Fruit fly (Drosophila melanogaster) whole organism, prepupa: Measurements from ENCODE around the gene NFAT.

ENCODE experiments used
- CG10631 ChIP-seq: fragments of 200-800 bp; sonication (Bioruptor generic); optimal IDR thresholded peaks from 2 replicates; lab custom pipeline; 2016; ENCODE audit warnings: missing biosample characterization, missing genetic modification characterization
- CG10669 ChIP-seq: fragments of 200-800 bp; sonication (Bioruptor generic); optimal IDR thresholded peaks from 3 replicates; lab custom pipeline; 2018; ENCODE audit warnings: missing biosample characterization, mild to moderate bottlenecking, missing genetic modification characterization, moderate library complexity
- CG11294 ChIP-seq: fragments of 200-800 bp; sonication (Bioruptor generic); IDR thresholded peaks from 2 replicates; pipeline ENCODE4 v1.3.6; 2022; ENCODE audit warnings: missing biosample characterization, missing genetic modification characterization
- CG11762 ChIP-seq: fragments of 200-800 bp; sonication (Bioruptor generic); optimal IDR thresholded peaks from 3 replicates; lab custom pipeline; 2016; ENCODE audit warnings: missing biosample characterization, missing genetic modification characterization; ENCODE audit not compliant: insufficient read depth
- CG11902 ChIP-seq: fragments of 200-800 bp; sonication (Bioruptor generic); optimal IDR thresholded peaks from 3 replicates; lab custom pipeline; 2016; ENCODE audit warnings: missing biosample characterization, missing genetic modification characterization
- CG15336 ChIP-seq: fragments of 200-800 bp; sonication (Bioruptor generic); IDR thresholded peaks from 2 replicates; pipeline ENCODE4 v1.3.6; 2022; ENCODE audit warnings: missing biosample characterization, missing genetic modification characterization
- CG1621 ChIP-seq: fragments of 200-800 bp; sonication (Bioruptor generic); optimal IDR thresholded peaks from 3 replicates; lab custom pipeline; 2018; ENCODE audit warnings: missing biosample characterization, mild to moderate bottlenecking, missing genetic modification characterization
- CG16779 ChIP-seq: fragments of 200-800 bp; sonication (Bioruptor generic); optimal IDR thresholded peaks from 3 replicates; lab custom pipeline; 2017; ENCODE audit warnings: missing biosample characterization, mild to moderate bottlenecking, missing genetic modification characterization
- CG3032 ChIP-seq: fragments of 200-800 bp; optimal IDR thresholded peaks from 2 replicates; lab custom pipeline; 2019; ENCODE audit warnings: missing biosample characterization, mild to moderate bottlenecking, missing genetic modification characterization, moderate library complexity
- CG31627 ChIP-seq: fragments of 200-800 bp; sonication (Bioruptor generic); optimal IDR thresholded peaks from 3 replicates; lab custom pipeline; 2016; ENCODE audit warnings: missing biosample characterization, missing genetic modification characterization
- CG32006 ChIP-seq: fragments of 200-800 bp; sonication (Bioruptor generic); optimal IDR thresholded peaks from 3 replicates; lab custom pipeline; 2017; ENCODE audit warnings: missing biosample characterization, mild to moderate bottlenecking, missing genetic modification characterization
- CG34406 ChIP-seq: fragments of 200-800 bp; sonication (Bioruptor generic); optimal IDR thresholded peaks from 3 replicates; lab custom pipeline; 2016; ENCODE audit warnings: missing biosample characterization, missing genetic modification characterization
- CG3919 ChIP-seq: fragments of 200-800 bp; sonication (Bioruptor generic); optimal IDR thresholded peaks from 3 replicates; lab custom pipeline; 2016; ENCODE audit warnings: missing biosample characterization, missing genetic modification characterization
- CG4318 ChIP-seq: fragments of 200-800 bp; sonication (Bioruptor generic); optimal IDR thresholded peaks from 3 replicates; lab custom pipeline; 2017; ENCODE audit warnings: missing biosample characterization, mild to moderate bottlenecking, missing genetic modification characterization
- CG6163 ChIP-seq: fragments of 200-800 bp; sonication (Bioruptor generic); IDR thresholded peaks from 3 replicates; pipeline ENCODE4 v1.3.6; 2022; ENCODE audit warnings: missing biosample characterization, missing genetic modification characterization
- CG6276 ChIP-seq: fragments of 200-800 bp; sonication (Bioruptor generic); optimal IDR thresholded peaks from 2 replicates; lab custom pipeline; 2017; ENCODE audit warnings: missing biosample characterization, mild to moderate bottlenecking, missing genetic modification characterization
- CG6792 ChIP-seq: fragments of 200-800 bp; sonication (Bioruptor generic); optimal IDR thresholded peaks from 3 replicates; lab custom pipeline; 2016; ENCODE audit warnings: missing biosample characterization, missing genetic modification characterization
- CG6808 ChIP-seq: fragments of 200-800 bp; sonication (Bioruptor generic); optimal IDR thresholded peaks from 3 replicates; lab custom pipeline; 2017; ENCODE audit warnings: missing biosample characterization, missing genetic modification characterization, mild to moderate bottlenecking, moderate library complexity, missing genetic modification reagents
- CG6854 ChIP-seq: fragments of 200-800 bp; sonication (Bioruptor generic); optimal IDR thresholded peaks from 2 replicates; lab custom pipeline; 2017; ENCODE audit warnings: missing biosample characterization, mild to moderate bottlenecking, missing genetic modification characterization
- CG8119 ChIP-seq: fragments of 200-800 bp; sonication (Bioruptor generic); IDR thresholded peaks from 3 replicates; pipeline ENCODE4 v1.3.6; 2022; ENCODE audit warnings: missing biosample characterization, missing genetic modification characterization
- CG8319 ChIP-seq: fragments of 200-800 bp; sonication (Bioruptor generic); optimal IDR thresholded peaks from 3 replicates; lab custom pipeline; 2016; ENCODE audit warnings: missing biosample characterization, missing genetic modification characterization
- CG8632 ChIP-seq: fragments of 200-800 bp; sonication (Bioruptor generic); optimal IDR thresholded peaks from 3 replicates; lab custom pipeline; 2016; ENCODE audit warnings: missing biosample characterization, missing genetic modification characterization
- CG9139 ChIP-seq: fragments of 200-800 bp; sonication (Bioruptor generic); optimal IDR thresholded peaks from 3 replicates; lab custom pipeline; 2017; ENCODE audit warnings: missing biosample characterization, mild to moderate bottlenecking, missing genetic modification characterization
- Eip75B ChIP-seq: fragments of 200-800 bp; sonication (Bioruptor generic); optimal IDR thresholded peaks from 3 replicates; lab custom pipeline; 2016; ENCODE audit warnings: missing biosample characterization, missing genetic modification characterization
- Eip78C ChIP-seq: fragments of 200-800 bp; sonication (Bioruptor generic); peaks from one replicate; lab custom pipeline; 2016; ENCODE audit warnings: missing biosample characterization, missing genetic modification characterization
- Ets21C ChIP-seq: fragments of 200-800 bp; sonication (Bioruptor generic); optimal IDR thresholded peaks from 3 replicates; lab custom pipeline; 2016; ENCODE audit warnings: missing biosample characterization, missing genetic modification characterization
- Ets96B ChIP-seq: fragments of 200-800 bp; optimal IDR thresholded peaks from 2 replicates; lab custom pipeline; 2019; ENCODE audit warnings: missing biosample characterization, mild to moderate bottlenecking, missing genetic modification characterization, moderate library complexity
- Hr38 ChIP-seq: sonication (Bioruptor generic); optimal IDR thresholded peaks from 2 replicates; lab custom pipeline; 2016; ENCODE audit warnings: missing biosample characterization, missing genetic modification characterization
- Hr39 ChIP-seq: fragments of 200-800 bp; sonication (Bioruptor generic); optimal IDR thresholded peaks from 2 replicates; lab custom pipeline; 2016; ENCODE audit warnings: missing biosample characterization, missing genetic modification characterization
- Hr4 ChIP-seq: fragments of 200-800 bp; sonication (Bioruptor generic); optimal IDR thresholded peaks from 3 replicates; lab custom pipeline; 2016; ENCODE audit warnings: missing biosample characterization, missing genetic modification characterization
- Lpt ChIP-seq: fragments of 200-800 bp; sonication (Bioruptor generic); optimal IDR thresholded peaks from 3 replicates; lab custom pipeline; 2016; ENCODE audit warnings: missing biosample characterization, missing genetic modification characterization
- OdsH ChIP-seq: fragments of 200-800 bp; sonication (Bioruptor generic); optimal IDR thresholded peaks from 3 replicates; lab custom pipeline; 2016; ENCODE audit warnings: missing biosample characterization, missing genetic modification characterization
- Smox ChIP-seq: fragments of 200-800 bp; sonication (Bioruptor generic); optimal IDR thresholded peaks from 3 replicates; lab custom pipeline; 2016; ENCODE audit warnings: missing biosample characterization, missing genetic modification characterization
- Sox14 ChIP-seq: fragments of 200-800 bp; sonication (Bioruptor generic); optimal IDR thresholded peaks from 3 replicates; lab custom pipeline; 2016; ENCODE audit warnings: missing biosample characterization, missing genetic modification characterization
- Sox15 ChIP-seq: fragments of 200-800 bp; sonication (Bioruptor generic); optimal IDR thresholded peaks from 3 replicates; lab custom pipeline; 2016; ENCODE audit warnings: missing biosample characterization, missing genetic modification characterization
- achi ChIP-seq: fragments of 200-800 bp; sonication (Bioruptor generic); optimal IDR thresholded peaks from 3 replicates; lab custom pipeline; 2016; ENCODE audit warnings: missing biosample characterization, missing genetic modification characterization
- acj6 ChIP-seq: fragments of 200-800 bp; sonication (Bioruptor generic); optimal IDR thresholded peaks from 3 replicates; lab custom pipeline; 2016; ENCODE audit warnings: missing biosample characterization, missing genetic modification characterization
- cyc ChIP-seq: fragments of 200-800 bp; sonication (Bioruptor generic); optimal IDR thresholded peaks from 3 replicates; lab custom pipeline; 2016; ENCODE audit warnings: missing biosample characterization, missing genetic modification characterization
- dac ChIP-seq: fragments of 200-800 bp; sonication (Bioruptor generic); optimal IDR thresholded peaks from 2 replicates; lab custom pipeline; 2017; ENCODE audit warnings: missing biosample characterization, mild to moderate bottlenecking, missing genetic modification characterization
- dsx ChIP-seq: fragments of 200-800 bp; optimal IDR thresholded peaks from 3 replicates; lab custom pipeline; 2019; ENCODE audit warnings: missing biosample characterization, mild to moderate bottlenecking, missing genetic modification characterization, moderate library complexity; ENCODE audit not compliant: poor library complexity, severe bottlenecking
- eg ChIP-seq: fragments of 200-800 bp; sonication (Bioruptor generic); IDR thresholded peaks from 3 replicates; pipeline ENCODE4 v1.3.6; 2022; ENCODE audit warnings: missing biosample characterization, missing genetic modification characterization
- esn ChIP-seq: fragments of 200-800 bp; sonication (Bioruptor generic); optimal IDR thresholded peaks from 2 replicates; lab custom pipeline; 2016; ENCODE audit warnings: missing biosample characterization, mild to moderate bottlenecking, missing genetic modification characterization, moderate library complexity
- fd59A ChIP-seq: fragments of 200-800 bp; sonication (Bioruptor generic); optimal IDR thresholded peaks from 2 replicates; lab custom pipeline; 2017; ENCODE audit warnings: missing biosample characterization, mild to moderate bottlenecking, missing genetic modification characterization, missing genetic modification reagents
- fd85E ChIP-seq: fragments of 200-800 bp; sonication (Bioruptor generic); optimal IDR thresholded peaks from 3 replicates; lab custom pipeline; 2016; ENCODE audit warnings: missing biosample characterization, missing genetic modification characterization
- fkh ChIP-seq: fragments of 200-800 bp; sonication (Bioruptor generic); optimal IDR thresholded peaks from 3 replicates; lab custom pipeline; 2017; ENCODE audit warnings: missing biosample characterization, mild to moderate bottlenecking, missing genetic modification characterization, moderate library complexity
- lz ChIP-seq: fragments of 200-800 bp; sonication (Bioruptor generic); optimal IDR thresholded peaks from 3 replicates; lab custom pipeline; 2016; ENCODE audit warnings: missing biosample characterization, missing genetic modification characterization
- net ChIP-seq: fragments of 200-800 bp; sonication (Bioruptor generic); optimal IDR thresholded peaks from 3 replicates; lab custom pipeline; 2016; ENCODE audit warnings: missing biosample characterization, missing genetic modification characterization
- pdm3 ChIP-seq: fragments of 200-800 bp; sonication (Bioruptor generic); optimal IDR thresholded peaks from 3 replicates; lab custom pipeline; 2016; ENCODE audit warnings: missing biosample characterization, missing genetic modification characterization
- ss ChIP-seq, 2 experiments: fragments of 200-800 bp; sonication (Bioruptor generic); optimal IDR thresholded peaks; 2 replicates in 1 of 2; 3 replicates in 1 of 2; lab custom pipeline; 2017 to 2018; ENCODE audit warnings: mild to moderate bottlenecking in 2 of 2, missing biosample characterization in 2 of 2, missing genetic modification characterization in 2 of 2, moderate library complexity in 1 of 2
- svp ChIP-seq: fragments of 200-800 bp; sonication (Bioruptor generic); peaks from one replicate; lab custom pipeline; 2016; ENCODE audit warnings: missing biosample characterization, missing genetic modification characterization
- topi ChIP-seq: fragments of 200-800 bp; sonication (Bioruptor generic); optimal IDR thresholded peaks from 3 replicates; lab custom pipeline; 2016; ENCODE audit warnings: missing biosample characterization, missing genetic modification characterization
- vri ChIP-seq: fragments of 200-800 bp; sonication (Bioruptor generic); optimal IDR thresholded peaks from 3 replicates; lab custom pipeline; 2016; ENCODE audit warnings: missing biosample characterization, mild to moderate bottlenecking, missing genetic modification characterization

NFAT gene

dm6 chrX:13624334-13625079 lies at the start of gene NFAT, which contains the start of gene CG2691:
Gene NFAT, plus strand, starts transcription at chrX:13624745.
Gene CG2691, minus strand, starts transcription at chrX:13624408.
- TF ChIP-seq Hr38 (no peak), CG11294 (GFP tag; lab: Robert Waterston, UW) (no peak), CG1621 (tag; lab: Kevin White, UChicago) (peak; percentile 13), vri (GFP tag; lab: Kevin White, UChicago) (peak; percentile 44), CG8632 (no peak), CG6276 (GFP tag; lab: Kevin White, UChicago) (peak; percentile 29), Hr4 (GFP tag; lab: Kevin White, UChicago) (no peak), CG16779 (tag; lab: Kevin White, UChicago) (no peak), CG8319 (GFP tag; lab: Kevin White, UChicago) (no peak), Eip78C (GFP tag; lab: Kevin White, UChicago) (peak; percentile 73), esn (GFP tag; lab: Kevin White, UChicago) (peak; percentile 39), achi (GFP tag; lab: Kevin White, UChicago) (no peak), ss (GFP tag; optimal IDR thresholded peaks at IDR 0.05; lab: Kevin White, UChicago) (peak; percentile 49 to 59), Ets21C (GFP tag; lab: Kevin White, UChicago) (no peak), CG10631 (GFP tag; lab: Kevin White, UChicago) (no peak), Sox15 (no peak), CG34406 (GFP tag; lab: Kevin White, UChicago) (no peak), CG6792 (GFP tag; lab: Kevin White, UChicago) (no peak), dac (GFP tag; lab: Kevin White, UChicago) (no peak), eg (GFP tag; lab: Robert Waterston, UW) (no peak), CG32006 (GFP tag; lab: Kevin White, UChicago) (no peak), lz (GFP tag; lab: Kevin White, UChicago) (no peak), CG10669 (GFP tag; lab: Kevin White, UChicago) (no peak), fd85E (GFP tag; lab: Kevin White, UChicago) (no peak), CG11762 (GFP tag; lab: Kevin White, UChicago) (no peak), pdm3 (no peak), fd59A (no peak), CG9139 (GFP tag; lab: Kevin White, UChicago) (peak; percentile 50), Eip75B (GFP tag; lab: Kevin White, UChicago) (peak; percentile 20), svp (GFP tag; lab: Kevin White, UChicago) (no peak), Hr39 (no peak), CG31627 (GFP tag; lab: Kevin White, UChicago) (no peak), Smox (GFP tag; lab: Kevin White, UChicago) (no peak), dsx (GFP tag; lab: Kevin White, UChicago) (no peak), Sox14 (GFP tag; lab: Kevin White, UChicago) (peak; percentile 59), CG11902 (GFP tag; lab: Kevin White, UChicago) (no peak), CG6808 (GFP tag; lab: Kevin White, UChicago) (peak; percentile 23), Ets96B (tag; lab: Kevin White, UChicago) (peak; percentile 22), CG15336 (no peak), acj6 (GFP tag; lab: Kevin White, UChicago) (no peak), topi (GFP tag; lab: Kevin White, UChicago) (peak; percentile 1), net (no peak), CG8119 (no peak; the same call in 2 of the 3 replicates), CG3032 (tag; lab: Kevin White, UChicago) (no peak), Lpt (GFP tag; lab: Kevin White, UChicago) (peak; percentile 43), cyc (GFP tag; lab: Kevin White, UChicago) (no peak), CG6854 (GFP tag; lab: Kevin White, UChicago) (no peak), CG6163 (GFP tag; lab: Robert Waterston, UW) (0 out of 3 replicates have a peak, but pooled peaks have one; percentile 21), CG3919 (GFP tag; lab: Kevin White, UChicago) (peak; percentile 10), OdsH (GFP tag; lab: Kevin White, UChicago) (no peak), CG4318 (GFP tag; lab: Kevin White, UChicago) (no peak), fkh (peak; percentile 50)
